Fruit fly (Drosophila melanogaster) whole organism: ENCODE results near the gene RasGAP1.

Experiments
- CG8478 ChIP-seq: fragments of >200 bp; optimal IDR thresholded peaks from 2 replicates; lab custom pipeline; 2018; ENCODE audit warnings: inconsistent platforms
- Dll ChIP-seq: fragments of >200 bp; optimal IDR thresholded peaks from 2 replicates; lab custom pipeline; 2017
- EcR ChIP-seq, 2 experiments: fragments of >200 bp; optimal IDR thresholded peaks; 2 replicates each; lab custom pipeline; 2017; ENCODE audit warnings: missing biosample characterization in 2 of 2, missing genetic modification characterization in 2 of 2, missing genetic modification reagents in 2 of 2
- pan ChIP-seq: fragments of >200 bp; optimal IDR thresholded peaks from 2 replicates; lab custom pipeline; 2017
- psq ChIP-seq: fragments of >200 bp; optimal IDR thresholded peaks from 2 replicates; lab custom pipeline; 2017
- usp ChIP-seq: fragments of >200 bp; optimal IDR thresholded peaks from 2 replicates; lab custom pipeline; 2017; ENCODE audit warnings: missing biosample characterization, missing genetic modification characterization, mixed read lengths

The RasGAP1 gene

DNA sequence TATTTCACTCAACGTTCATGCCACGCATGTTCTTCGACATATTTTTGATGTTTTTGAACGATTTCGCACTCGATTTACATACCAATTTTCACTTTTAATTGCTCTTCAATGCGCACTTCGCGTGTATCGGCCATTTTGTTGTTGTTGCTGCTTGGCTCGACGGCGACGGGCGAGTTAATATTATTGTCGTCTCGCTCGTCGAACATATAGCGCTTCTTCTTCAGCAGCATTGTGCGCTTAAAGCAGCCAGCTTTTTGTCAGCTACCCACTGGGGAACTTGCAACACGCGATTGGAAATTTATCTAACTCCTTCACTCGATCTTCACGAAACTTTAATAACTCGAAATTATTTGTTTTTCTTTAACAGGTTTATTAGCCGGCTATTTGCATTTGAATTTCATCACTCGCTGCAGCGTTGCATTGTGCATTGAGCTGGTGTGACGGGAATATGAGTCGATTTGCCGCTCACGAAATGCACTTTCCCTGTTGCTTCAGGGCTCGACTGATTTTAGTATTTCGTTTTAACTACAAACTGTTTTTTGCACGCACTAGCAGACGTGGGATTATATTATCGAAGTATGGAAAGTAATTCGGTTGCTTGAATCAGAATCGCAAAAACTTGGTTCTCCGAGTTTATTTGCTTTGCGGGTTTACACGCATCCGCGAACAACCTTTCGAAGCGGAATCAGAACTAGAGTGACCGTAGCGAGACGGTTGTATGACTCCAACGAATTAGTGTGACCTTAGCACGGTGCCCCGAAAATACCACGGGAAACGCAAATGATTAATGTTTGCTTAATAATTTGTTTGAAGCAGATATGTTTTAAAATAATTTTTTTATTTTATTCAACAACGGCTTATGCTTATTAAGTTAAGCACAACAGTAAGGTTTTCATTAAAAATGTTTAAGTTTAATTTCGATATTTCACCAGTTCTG, at the start of gene RasGAP1:
RasGAP1 (minus strand) TSS at position 703 of the 937 bp plus-strand sequence.
- TF ChIP-seq Dll (lab: Kevin White, UChicago) (no peak), CG8478 (lab: Kevin White, UChicago) (peak; percentile 37)

DNA sequence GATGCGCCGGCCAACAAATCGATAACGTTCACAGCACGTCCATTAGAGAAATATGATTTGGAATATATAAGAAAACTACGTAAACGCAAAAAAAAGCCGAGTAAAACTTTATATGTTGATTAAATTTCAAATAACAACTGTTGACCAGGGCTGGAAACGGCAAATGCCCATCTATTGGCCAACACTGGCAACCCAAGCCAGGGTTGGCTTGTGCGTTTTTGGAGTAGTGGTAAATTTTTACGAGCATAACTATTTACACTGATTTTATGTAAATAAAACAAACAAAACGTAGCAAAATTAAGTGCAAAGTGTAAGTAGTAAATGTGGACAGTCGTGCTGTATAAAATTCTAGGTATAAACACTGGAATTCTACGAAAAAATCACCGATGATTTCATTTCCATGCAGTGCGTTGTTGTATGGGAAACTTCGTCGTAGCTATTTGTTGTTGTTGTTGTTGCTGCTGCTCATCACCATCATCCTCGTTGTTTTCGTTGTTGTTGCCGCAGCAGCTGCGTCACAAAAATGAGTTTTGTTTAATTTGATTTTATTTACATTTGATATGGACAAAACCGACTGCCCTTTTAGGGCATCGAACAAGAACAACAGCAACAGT, 44.1 kb upstream of the RasGAP1 start, which contains the start of gene nudE:
nudE (plus strand) TSS at position 196 of the 614 bp plus-strand sequence.
- TF ChIP-seq pan (lab: Kevin White, UChicago) = no peak
- TF ChIP-seq EcR (GFP tag; optimal IDR thresholded peaks at IDR 0.05; lab: Kevin White, UChicago) = no peak
- no peak for TF ChIP-seq usp (GFP tag; lab: Kevin White, UChicago)
- TF ChIP-seq Dll (lab: Kevin White, UChicago) = no peak
- no peak for TF ChIP-seq CG8478 (lab: Kevin White, UChicago)
- TF ChIP-seq psq (lab: Kevin White, UChicago) = no peak

DNA sequence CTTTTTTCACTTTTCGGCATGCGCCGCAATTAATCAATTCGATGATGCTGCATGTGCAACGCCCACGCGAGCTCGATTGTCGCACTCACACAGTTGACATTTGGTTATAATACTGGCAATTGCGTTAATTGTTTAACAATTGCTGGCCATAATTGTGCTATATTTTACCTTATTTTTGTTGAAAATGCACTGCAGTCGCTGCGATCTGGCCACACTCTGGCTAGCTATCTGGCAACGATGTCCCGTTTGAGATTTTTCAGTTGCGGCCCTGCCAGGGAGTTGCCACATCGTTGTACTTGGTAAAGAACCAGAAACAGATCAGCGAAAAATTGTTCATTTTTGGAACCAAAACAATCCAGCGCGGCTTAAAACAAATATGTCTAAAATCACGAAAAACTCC, 43.3 kb upstream of the RasGAP1 start, which contains the start of the genes CG6707 and CG46387:
CG6707 (minus strand) TSS at position 221 of the 400 bp plus-strand sequence.
CG46387 (plus strand) TSS at position 272 of the 400 bp plus-strand sequence.
- TF ChIP-seq Dll (lab: Kevin White, UChicago) (no peak), CG8478 (lab: Kevin White, UChicago) (no peak)

DNA sequence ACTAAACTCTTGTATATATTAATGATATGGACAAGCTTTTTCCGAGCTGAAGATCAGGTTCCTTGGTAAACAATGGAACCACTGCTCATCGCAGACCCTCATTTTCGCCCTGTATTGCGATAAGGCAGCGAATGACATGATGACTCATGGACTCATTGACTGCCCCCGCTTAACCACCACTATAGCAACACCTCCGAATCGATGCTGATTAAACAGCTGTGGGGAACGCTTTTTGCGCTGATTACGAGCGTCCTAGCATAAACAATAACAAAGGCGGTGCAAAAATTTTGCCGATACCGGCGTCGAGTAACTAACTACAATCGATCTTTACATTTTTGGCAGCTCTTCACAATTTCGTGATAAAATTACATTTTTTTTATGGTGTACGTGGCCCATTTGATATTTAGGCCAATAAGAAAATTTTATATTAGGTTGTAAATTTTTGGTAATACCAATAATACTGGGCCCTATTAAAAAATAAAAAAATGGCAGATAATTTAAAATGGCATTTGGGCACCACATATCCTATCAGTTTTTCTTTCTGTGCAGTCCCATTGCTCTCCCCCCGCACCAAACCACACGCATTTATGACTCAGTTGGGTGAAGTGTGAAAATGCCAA, 42.2 kb upstream of the RasGAP1 start:
- no peak for TF ChIP-seq psq (lab: Kevin White, UChicago)
- no peak for TF ChIP-seq usp (GFP tag; lab: Kevin White, UChicago)
- TF ChIP-seq Dll (lab: Kevin White, UChicago) = no peak
- no peak for TF ChIP-seq CG8478 (lab: Kevin White, UChicago)
- TF ChIP-seq EcR (GFP tag; optimal IDR thresholded peaks at IDR 0.05; lab: Kevin White, UChicago) = no peak
- no peak for TF ChIP-seq pan (lab: Kevin White, UChicago)

DNA sequence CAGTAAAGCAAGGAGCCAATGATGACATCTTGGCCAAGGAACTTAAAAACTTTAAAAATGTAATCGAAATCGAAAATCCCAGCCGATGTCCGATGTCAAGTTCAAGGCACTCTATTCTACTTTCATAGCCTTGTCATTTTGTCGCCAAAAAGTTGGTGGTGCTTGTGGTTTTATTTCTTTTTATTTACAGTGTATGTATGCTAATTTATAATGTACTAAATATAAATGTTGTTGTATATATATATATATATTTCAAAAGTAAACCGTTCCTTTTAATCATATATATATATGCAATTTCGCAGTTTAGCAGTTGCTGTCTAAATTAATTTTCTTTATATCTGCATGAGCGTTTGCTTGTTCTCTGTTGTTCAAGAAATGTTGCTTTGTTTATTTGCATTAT, 39.6 kb upstream of the RasGAP1 start, which contains the start of the genes CG6709 and Hez:
CG6709 (minus strand) TSS at position 101 of the 400 bp plus-strand sequence.
Hez (minus strand) TSS at position 101 of the 400 bp plus-strand sequence.
- TF ChIP-seq psq (lab: Kevin White, UChicago) (no peak), usp (GFP tag; lab: Kevin White, UChicago) (no peak), pan (lab: Kevin White, UChicago) (no peak), Dll (lab: Kevin White, UChicago) (no peak), CG8478 (lab: Kevin White, UChicago) (no peak), EcR (GFP tag; optimal IDR thresholded peaks at IDR 0.05; lab: Kevin White, UChicago) (no peak)

DNA sequence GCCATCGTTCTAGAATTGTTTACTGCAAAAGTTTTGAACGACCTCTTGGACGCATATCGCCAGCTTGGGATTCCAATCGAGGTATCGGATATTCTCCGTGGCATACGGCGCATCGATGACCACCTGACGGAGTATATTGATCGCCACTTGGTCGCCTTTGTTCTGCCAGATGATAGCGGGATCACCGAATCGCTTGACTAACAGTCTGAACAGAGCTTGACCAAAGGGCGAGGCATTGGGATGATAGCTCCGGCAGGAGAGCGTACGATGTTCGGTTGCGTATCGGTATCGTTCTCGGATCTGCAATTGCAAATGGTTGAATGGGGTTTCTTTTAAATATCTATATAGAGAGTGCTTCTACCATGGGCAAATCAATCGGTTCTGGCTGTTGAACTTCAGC, 38.9 kb upstream of the RasGAP1 start:
- no peak for TF ChIP-seq Dll (lab: Kevin White, UChicago)
- no peak for TF ChIP-seq psq (lab: Kevin White, UChicago)
- no peak for TF ChIP-seq EcR (GFP tag; optimal IDR thresholded peaks at IDR 0.05; lab: Kevin White, UChicago)
- TF ChIP-seq usp (GFP tag; lab: Kevin White, UChicago) = no peak
- TF ChIP-seq pan (lab: Kevin White, UChicago) = no peak
- no peak for TF ChIP-seq CG8478 (lab: Kevin White, UChicago)

DNA sequence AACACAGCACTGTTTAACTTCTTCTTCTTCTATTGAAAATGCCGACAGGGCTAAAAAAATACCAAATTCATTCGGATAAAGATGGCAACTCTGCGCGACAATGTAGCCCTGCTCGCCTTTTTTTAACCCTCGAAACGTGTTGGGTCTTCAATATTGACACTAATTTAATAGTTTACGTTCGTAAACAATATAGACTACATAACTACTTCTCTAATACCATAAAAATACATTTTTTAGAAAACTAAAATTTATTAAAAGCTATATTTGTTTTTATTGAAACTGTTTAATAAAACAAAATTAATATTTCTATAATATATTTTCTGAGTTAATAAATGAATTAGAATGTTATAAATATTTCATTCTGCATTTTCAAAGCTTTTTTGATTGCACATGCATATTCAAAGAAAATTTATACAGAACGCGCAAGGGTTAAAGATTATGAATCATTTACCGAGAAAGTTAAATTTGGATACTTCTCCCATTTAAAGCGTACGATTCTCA, 33.6 kb upstream of the RasGAP1 start, which contains the start of the genes Taf2 and CalpB:
Taf2 (minus strand) TSS at position 54 of the 501 bp plus-strand sequence.
CalpB (plus strand) TSS at position 133 of the 501 bp plus-strand sequence.
- TF ChIP-seq psq (lab: Kevin White, UChicago) = no peak
- TF ChIP-seq Dll (lab: Kevin White, UChicago) = no peak
- no peak for TF ChIP-seq CG8478 (lab: Kevin White, UChicago)
- no peak for TF ChIP-seq pan (lab: Kevin White, UChicago)
- no peak for TF ChIP-seq EcR (GFP tag; optimal IDR thresholded peaks at IDR 0.05; lab: Kevin White, UChicago)
- TF ChIP-seq usp (GFP tag; lab: Kevin White, UChicago) = no peak

DNA sequence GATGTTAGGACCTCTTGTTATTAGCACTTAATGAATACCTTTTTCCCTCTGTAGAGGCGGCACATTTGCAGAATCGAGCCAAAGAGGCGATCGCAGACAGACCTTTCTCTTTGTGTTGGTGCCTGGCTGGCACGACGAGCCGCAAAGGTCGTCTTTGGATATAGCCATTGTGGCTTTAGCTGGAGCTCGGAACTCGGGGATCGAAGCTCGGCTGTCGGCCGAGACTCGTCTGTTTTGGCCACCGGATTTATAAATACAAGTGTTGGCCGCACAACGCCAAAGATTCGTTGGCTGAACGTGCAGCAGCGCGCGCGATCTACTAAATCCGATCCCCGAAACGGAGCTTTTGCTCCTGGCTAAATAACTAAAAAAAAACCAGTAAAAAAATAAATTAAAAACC, 23.6 kb upstream of the RasGAP1 start, which contains the start of gene CG34382:
CG34382 (plus strand) TSS at position 301 of the 400 bp plus-strand sequence.
- TF ChIP-seq Dll (lab: Kevin White, UChicago) (no peak), EcR (GFP tag; optimal IDR thresholded peaks at IDR 0.05; lab: Kevin White, UChicago) (no peak), pan (lab: Kevin White, UChicago) (no peak), psq (lab: Kevin White, UChicago) (no peak), usp (GFP tag; lab: Kevin White, UChicago) (no peak), CG8478 (lab: Kevin White, UChicago) (no peak)

DNA sequence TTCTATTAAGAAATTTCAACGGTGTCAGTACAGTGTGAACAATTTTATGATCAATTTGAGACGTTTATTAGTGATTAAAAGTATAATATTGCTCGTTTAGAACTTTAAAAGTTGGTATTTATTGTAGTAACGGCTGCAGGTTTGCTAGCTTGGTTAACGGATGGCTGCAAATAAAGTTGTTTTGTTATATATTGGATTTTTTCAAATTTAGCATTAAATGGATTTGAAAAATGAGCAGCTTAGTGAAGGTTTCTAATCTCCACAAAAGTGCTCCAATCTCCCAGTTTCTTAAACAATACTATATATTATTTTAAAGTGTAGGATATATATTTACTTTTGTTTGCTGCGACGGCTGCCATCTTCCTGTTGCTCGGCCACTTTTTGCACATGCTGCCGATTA, 16.9 kb upstream of the RasGAP1 start:
- no peak for TF ChIP-seq CG8478 (lab: Kevin White, UChicago)

DNA sequence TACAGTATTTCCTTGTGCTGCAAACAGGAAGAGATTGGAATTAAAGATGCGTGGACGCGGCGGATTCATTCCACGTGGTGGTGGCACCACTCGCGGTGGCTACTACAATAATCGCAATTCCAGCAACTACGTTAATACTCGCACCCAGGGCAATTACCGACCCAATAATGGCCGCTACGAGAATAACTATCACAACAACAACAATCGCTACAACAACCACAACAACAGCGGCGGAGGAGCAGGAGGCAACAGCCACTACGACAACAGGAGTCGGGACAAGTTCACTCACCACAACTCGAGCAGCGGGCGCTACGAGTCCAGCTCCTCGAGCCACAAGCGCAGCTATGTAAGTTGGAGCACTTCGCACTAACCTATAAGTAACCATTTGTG, 10.0 kb upstream of the RasGAP1 start:
- TF ChIP-seq pan (lab: Kevin White, UChicago) (no peak), EcR (GFP tag; optimal IDR thresholded peaks at IDR 0.05; lab: Kevin White, UChicago) (no peak), psq (lab: Kevin White, UChicago) (no peak), Dll (lab: Kevin White, UChicago) (no peak), usp (GFP tag; lab: Kevin White, UChicago) (no peak), CG8478 (lab: Kevin White, UChicago) (no peak)
